Fruit fly (Drosophila melanogaster) whole organism, wandering third instar larva: ENCODE measurements around the gene CG8509.

Experiments used
- Myc ChIP-seq: fragments of >200 bp; optimal IDR thresholded peaks from 2 replicates; lab custom pipeline; 2017
- psq ChIP-seq: fragments of 200-800 bp; sonication (Bioruptor generic); optimal IDR thresholded peaks from 3 replicates; lab custom pipeline; 2017; ENCODE audit warnings: missing biosample characterization, mild to moderate bottlenecking, missing genetic modification characterization, moderate library complexity
- usp ChIP-seq: fragments of >200 bp; optimal IDR thresholded peaks from 2 replicates; lab custom pipeline; 2017; ENCODE audit warnings: missing biosample characterization, missing genetic modification characterization

dm6 chrX:15816905-15817304 lies 7.5 kb downstream of the CG8509 start:
- no peak for TF ChIP-seq Myc
- TF ChIP-seq psq, result no peak
- TF ChIP-seq usp, result no peak
